Fruit fly (Drosophila melanogaster) whole organism, prepupa: ENCODE data around the gene EMC2B.

ENCODE experiments used
- CG10669 ChIP-seq: fragments of 200-800 bp; sonication (Bioruptor generic); optimal IDR thresholded peaks from 3 replicates; lab custom pipeline; 2018; ENCODE audit warnings: missing biosample characterization, mild to moderate bottlenecking, missing genetic modification characterization, moderate library complexity
- CG11902 ChIP-seq: fragments of 200-800 bp; sonication (Bioruptor generic); optimal IDR thresholded peaks from 3 replicates; lab custom pipeline; 2016; ENCODE audit warnings: missing biosample characterization, missing genetic modification characterization
- CG1621 ChIP-seq: fragments of 200-800 bp; sonication (Bioruptor generic); optimal IDR thresholded peaks from 3 replicates; lab custom pipeline; 2018; ENCODE audit warnings: missing biosample characterization, mild to moderate bottlenecking, missing genetic modification characterization
- CG16779 ChIP-seq: fragments of 200-800 bp; sonication (Bioruptor generic); optimal IDR thresholded peaks from 3 replicates; lab custom pipeline; 2017; ENCODE audit warnings: missing biosample characterization, mild to moderate bottlenecking, missing genetic modification characterization
- CG31627 ChIP-seq: fragments of 200-800 bp; sonication (Bioruptor generic); optimal IDR thresholded peaks from 3 replicates; lab custom pipeline; 2016; ENCODE audit warnings: missing biosample characterization, missing genetic modification characterization
- CG34406 ChIP-seq: fragments of 200-800 bp; sonication (Bioruptor generic); optimal IDR thresholded peaks from 3 replicates; lab custom pipeline; 2016; ENCODE audit warnings: missing biosample characterization, missing genetic modification characterization
- CG3919 ChIP-seq: fragments of 200-800 bp; sonication (Bioruptor generic); optimal IDR thresholded peaks from 3 replicates; lab custom pipeline; 2016; ENCODE audit warnings: missing biosample characterization, missing genetic modification characterization
- CG4318 ChIP-seq: fragments of 200-800 bp; sonication (Bioruptor generic); optimal IDR thresholded peaks from 3 replicates; lab custom pipeline; 2017; ENCODE audit warnings: missing biosample characterization, mild to moderate bottlenecking, missing genetic modification characterization
- CG6163 ChIP-seq: fragments of 200-800 bp; sonication (Bioruptor generic); IDR thresholded peaks from 3 replicates; pipeline ENCODE4 v1.3.6; 2022; ENCODE audit warnings: missing biosample characterization, missing genetic modification characterization
- CG6276 ChIP-seq: fragments of 200-800 bp; sonication (Bioruptor generic); optimal IDR thresholded peaks from 2 replicates; lab custom pipeline; 2017; ENCODE audit warnings: missing biosample characterization, mild to moderate bottlenecking, missing genetic modification characterization
- CG6792 ChIP-seq: fragments of 200-800 bp; sonication (Bioruptor generic); optimal IDR thresholded peaks from 3 replicates; lab custom pipeline; 2016; ENCODE audit warnings: missing biosample characterization, missing genetic modification characterization
- CG6808 ChIP-seq: fragments of 200-800 bp; sonication (Bioruptor generic); optimal IDR thresholded peaks from 3 replicates; lab custom pipeline; 2017; ENCODE audit warnings: missing biosample characterization, missing genetic modification characterization, mild to moderate bottlenecking, moderate library complexity, missing genetic modification reagents
- CG6854 ChIP-seq: fragments of 200-800 bp; sonication (Bioruptor generic); optimal IDR thresholded peaks from 2 replicates; lab custom pipeline; 2017; ENCODE audit warnings: missing biosample characterization, mild to moderate bottlenecking, missing genetic modification characterization
- CG7368 ChIP-seq: fragments of 200-800 bp; sonication (Bioruptor generic); optimal IDR thresholded peaks from 3 replicates; lab custom pipeline; 2016; ENCODE audit warnings: missing biosample characterization, missing genetic modification characterization
- CG8319 ChIP-seq: fragments of 200-800 bp; sonication (Bioruptor generic); optimal IDR thresholded peaks from 3 replicates; lab custom pipeline; 2016; ENCODE audit warnings: missing biosample characterization, missing genetic modification characterization
- Eip78C ChIP-seq: fragments of 200-800 bp; sonication (Bioruptor generic); peaks from one replicate; lab custom pipeline; 2016; ENCODE audit warnings: missing biosample characterization, missing genetic modification characterization
- Eip93F ChIP-seq: fragments of 200-800 bp; sonication (Bioruptor generic); optimal IDR thresholded peaks from 2 replicates; lab custom pipeline; 2016; ENCODE audit warnings: missing biosample characterization, mild to moderate bottlenecking, missing genetic modification characterization
- Hr38 ChIP-seq: sonication (Bioruptor generic); optimal IDR thresholded peaks from 2 replicates; lab custom pipeline; 2016; ENCODE audit warnings: missing biosample characterization, missing genetic modification characterization
- OdsH ChIP-seq: fragments of 200-800 bp; sonication (Bioruptor generic); optimal IDR thresholded peaks from 3 replicates; lab custom pipeline; 2016; ENCODE audit warnings: missing biosample characterization, missing genetic modification characterization
- Smox ChIP-seq: fragments of 200-800 bp; sonication (Bioruptor generic); optimal IDR thresholded peaks from 3 replicates; lab custom pipeline; 2016; ENCODE audit warnings: missing biosample characterization, missing genetic modification characterization
- Sox14 ChIP-seq: fragments of 200-800 bp; sonication (Bioruptor generic); optimal IDR thresholded peaks from 3 replicates; lab custom pipeline; 2016; ENCODE audit warnings: missing biosample characterization, missing genetic modification characterization
- Sox15 ChIP-seq: fragments of 200-800 bp; sonication (Bioruptor generic); optimal IDR thresholded peaks from 3 replicates; lab custom pipeline; 2016; ENCODE audit warnings: missing biosample characterization, missing genetic modification characterization
- achi ChIP-seq: fragments of 200-800 bp; sonication (Bioruptor generic); optimal IDR thresholded peaks from 3 replicates; lab custom pipeline; 2016; ENCODE audit warnings: missing biosample characterization, missing genetic modification characterization
- acj6 ChIP-seq: fragments of 200-800 bp; sonication (Bioruptor generic); optimal IDR thresholded peaks from 3 replicates; lab custom pipeline; 2016; ENCODE audit warnings: missing biosample characterization, missing genetic modification characterization
- dac ChIP-seq: fragments of 200-800 bp; sonication (Bioruptor generic); optimal IDR thresholded peaks from 2 replicates; lab custom pipeline; 2017; ENCODE audit warnings: missing biosample characterization, mild to moderate bottlenecking, missing genetic modification characterization
- dsx ChIP-seq: fragments of 200-800 bp; optimal IDR thresholded peaks from 3 replicates; lab custom pipeline; 2019; ENCODE audit warnings: missing biosample characterization, mild to moderate bottlenecking, missing genetic modification characterization, moderate library complexity; ENCODE audit not compliant: poor library complexity, severe bottlenecking
- eg ChIP-seq: fragments of 200-800 bp; sonication (Bioruptor generic); IDR thresholded peaks from 3 replicates; pipeline ENCODE4 v1.3.6; 2022; ENCODE audit warnings: missing biosample characterization, missing genetic modification characterization
- esn ChIP-seq: fragments of 200-800 bp; sonication (Bioruptor generic); optimal IDR thresholded peaks from 2 replicates; lab custom pipeline; 2016; ENCODE audit warnings: missing biosample characterization, mild to moderate bottlenecking, missing genetic modification characterization, moderate library complexity
- fd59A ChIP-seq: fragments of 200-800 bp; sonication (Bioruptor generic); optimal IDR thresholded peaks from 2 replicates; lab custom pipeline; 2017; ENCODE audit warnings: missing biosample characterization, mild to moderate bottlenecking, missing genetic modification characterization, missing genetic modification reagents
- fd85E ChIP-seq: fragments of 200-800 bp; sonication (Bioruptor generic); optimal IDR thresholded peaks from 3 replicates; lab custom pipeline; 2016; ENCODE audit warnings: missing biosample characterization, missing genetic modification characterization
- fkh ChIP-seq: fragments of 200-800 bp; sonication (Bioruptor generic); optimal IDR thresholded peaks from 3 replicates; lab custom pipeline; 2017; ENCODE audit warnings: missing biosample characterization, mild to moderate bottlenecking, missing genetic modification characterization, moderate library complexity
- net ChIP-seq: fragments of 200-800 bp; sonication (Bioruptor generic); optimal IDR thresholded peaks from 3 replicates; lab custom pipeline; 2016; ENCODE audit warnings: missing biosample characterization, missing genetic modification characterization
- pdm3 ChIP-seq: fragments of 200-800 bp; sonication (Bioruptor generic); optimal IDR thresholded peaks from 3 replicates; lab custom pipeline; 2016; ENCODE audit warnings: missing biosample characterization, missing genetic modification characterization
- spab ChIP-seq: fragments of 200-800 bp; sonication (Bioruptor generic); optimal IDR thresholded peaks from 2 replicates; lab custom pipeline; 2017; ENCODE audit warnings: missing biosample characterization, mild to moderate bottlenecking, missing genetic modification characterization, missing genetic modification reagents
- svp ChIP-seq: fragments of 200-800 bp; sonication (Bioruptor generic); peaks from one replicate; lab custom pipeline; 2016; ENCODE audit warnings: missing biosample characterization, missing genetic modification characterization

EMC2B gene

DNA sequence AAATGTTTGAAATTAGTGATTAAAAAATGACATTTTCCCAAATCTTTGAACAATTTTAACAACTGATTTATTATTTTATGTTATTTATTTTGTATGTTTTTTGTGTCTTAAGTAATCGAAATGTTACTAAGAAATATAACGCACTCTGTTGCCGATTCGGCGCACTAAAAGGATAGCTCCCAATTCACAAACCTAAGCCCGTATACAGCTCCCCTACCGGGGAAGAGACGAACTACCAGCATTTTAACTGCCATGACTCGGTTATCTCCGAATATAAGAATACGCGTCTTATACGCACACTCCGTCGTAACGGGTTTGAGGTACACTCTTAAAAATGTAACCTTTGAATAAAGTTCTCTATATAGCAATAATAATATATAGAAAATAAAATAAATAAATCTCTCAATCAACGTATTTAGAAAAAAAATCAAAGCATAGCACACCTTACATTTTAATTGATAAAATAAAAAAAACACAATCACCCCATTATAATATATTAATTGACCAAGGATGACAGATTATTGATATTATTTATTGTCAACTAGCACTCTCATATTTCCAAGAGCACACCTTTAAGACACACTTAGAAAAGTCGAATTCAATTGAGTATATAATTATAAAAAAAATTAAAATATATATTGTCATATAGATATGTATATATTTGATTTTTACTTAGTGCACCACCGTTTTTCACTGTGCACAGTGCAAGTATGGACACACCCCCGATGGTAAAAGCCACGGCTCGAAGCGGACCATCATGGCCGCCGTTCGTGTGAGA lies 33.7 kb downstream of the EMC2B start (continued):
- TF ChIP-seq CG6808 (peak; percentile 51), Smox (GFP tag; lab: Kevin White, UChicago) (peak; percentile 49), CG7368 (peak; percentile 50), esn (GFP tag; lab: Kevin White, UChicago) (peak; percentile 77), CG16779 (tag; lab: Kevin White, UChicago) (peak; percentile 51), CG6854 (no peak), CG11902 (GFP tag; lab: Kevin White, UChicago) (peak; percentile 13), CG10669 (GFP tag; lab: Kevin White, UChicago) (peak; percentile 65), pdm3 (peak; percentile 28), Sox15 (GFP tag; lab: Kevin White, UChicago) (peak; percentile 55), Eip93F (GFP tag; lab: Kevin White, UChicago) (no peak), net (GFP tag; lab: Kevin White, UChicago) (peak; percentile 51), svp (GFP tag; lab: Kevin White, UChicago) (peak; percentile 73), dac (GFP tag; lab: Kevin White, UChicago) (no peak), CG6792 (GFP tag; lab: Kevin White, UChicago) (peak; percentile 78), achi (GFP tag; lab: Kevin White, UChicago) (peak; percentile 85), CG6276 (GFP tag; lab: Kevin White, UChicago) (peak; percentile 73), fkh (peak; percentile 20), acj6 (GFP tag; lab: Kevin White, UChicago) (peak; percentile 76), fd59A (GFP tag; lab: Kevin White, UChicago) (peak; percentile 44)

- TF ChIP-seq pdm3 (no peak), fkh (no peak), CG6792 (GFP tag; lab: Kevin White, UChicago) (no peak), CG7368 (no peak), Sox14 (GFP tag; lab: Kevin White, UChicago) (no peak), CG6276 (GFP tag; lab: Kevin White, UChicago) (no peak), dsx (peak; percentile 31), net (GFP tag; lab: Kevin White, UChicago) (no peak), svp (GFP tag; lab: Kevin White, UChicago) (peak; percentile 14)
Observed at dm6 chr3R:16954423-16954822, 37.3 kb downstream of the EMC2B start.

DNA sequence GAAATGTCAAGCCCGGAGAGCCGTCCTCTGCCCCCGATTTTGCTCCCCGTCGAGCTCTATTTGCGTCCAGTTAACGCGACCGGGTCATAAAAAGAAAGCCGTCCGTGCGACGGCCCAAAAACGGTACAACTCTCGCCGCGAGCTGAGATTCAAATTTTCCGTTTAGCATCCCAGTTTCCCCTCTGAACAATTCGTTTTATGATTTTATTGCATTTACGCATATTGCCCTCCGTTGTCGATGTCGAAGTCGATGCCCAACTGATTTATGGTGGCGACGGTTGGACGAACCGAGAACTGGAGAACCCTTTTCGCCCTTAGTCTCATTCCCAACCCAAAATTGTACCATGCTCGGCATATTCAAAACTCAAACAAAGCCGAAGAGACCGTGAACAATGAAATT lies 40.3 kb downstream of the EMC2B start:
- no peak for TF ChIP-seq spab
- no peak for TF ChIP-seq eg (GFP tag; lab: Robert Waterston, UW)
- TF ChIP-seq fd85E (GFP tag; lab: Kevin White, UChicago) = no peak
- no peak for TF ChIP-seq Sox15 (GFP tag; lab: Kevin White, UChicago)
- TF ChIP-seq CG3919 (GFP tag; lab: Kevin White, UChicago) = no peak
- TF ChIP-seq fkh = no peak
- TF ChIP-seq CG6276 (GFP tag; lab: Kevin White, UChicago) = no peak
- TF ChIP-seq CG6163 = no peak
- TF ChIP-seq CG7368 = no peak
- TF ChIP-seq OdsH (GFP tag; lab: Kevin White, UChicago) = no peak
- no peak for TF ChIP-seq Hr38 (GFP tag; lab: Kevin White, UChicago)
- no peak for TF ChIP-seq CG10669 (GFP tag; lab: Kevin White, UChicago)
- no peak for TF ChIP-seq Smox (GFP tag; lab: Kevin White, UChicago)
- TF ChIP-seq Eip78C = no peak
- no peak for TF ChIP-seq CG31627 (GFP tag; lab: Kevin White, UChicago)
- TF ChIP-seq CG34406 (GFP tag; lab: Kevin White, UChicago) = no peak
- TF ChIP-seq CG8319 (GFP tag; lab: Kevin White, UChicago) = no peak
- no peak for TF ChIP-seq CG4318
- TF ChIP-seq dac (GFP tag; lab: Kevin White, UChicago) = no peak
- TF ChIP-seq CG1621 = no peak
